Fruit fly (Drosophila melanogaster): ENCODE results near the gene Abl.

DNA sequence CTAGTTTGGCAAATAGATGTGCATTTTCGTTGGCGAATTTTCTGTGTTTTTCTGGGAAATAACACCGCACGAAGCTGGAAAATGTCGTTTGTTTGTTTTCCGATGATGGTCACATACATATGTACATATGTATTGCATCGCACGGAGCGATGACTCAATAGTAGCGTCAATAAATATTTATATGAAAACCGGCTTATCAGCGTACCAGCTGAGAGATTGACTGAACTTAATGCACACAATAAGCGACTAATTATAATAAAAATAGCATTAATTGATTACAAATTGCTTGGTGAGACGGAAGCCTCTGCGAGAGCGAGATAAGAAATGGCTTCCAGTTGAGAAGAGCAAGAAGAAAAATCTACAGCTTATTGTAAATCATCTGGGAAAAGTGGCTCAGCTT lies 3.2 kb downstream of the Abl start:
- TF ChIP-seq psq (GFP tag; optimal IDR thresholded peaks at IDR 0.05) (no peak), lola (GFP tag; optimal IDR thresholded peaks at IDR 0.05) (no peak), OdsH (GFP tag; optimal IDR thresholded peaks at IDR 0.05) (no peak), sv (GFP tag; optimal IDR thresholded peaks at IDR 0.05) (no peak), Rel (GFP tag; optimal IDR thresholded peaks at IDR 0.05) (no peak), Rel (tag; optimal IDR thresholded peaks at IDR 0.05) (no peak), pan (optimal IDR thresholded peaks at IDR 0.05) (no peak), h (GFP tag; optimal IDR thresholded peaks at IDR 0.05) (no peak), Vsx2 (GFP tag; optimal IDR thresholded peaks at IDR 0.05; ENCODE audit: partially characterized antibody) (no peak), Dfd (GFP tag; optimal IDR thresholded peaks at IDR 0.05) (no peak), br (GFP tag; optimal IDR thresholded peaks at IDR 0.05) (no peak), Abd-B (GFP tag; optimal IDR thresholded peaks at IDR 0.05) (no peak), woc (GFP tag; optimal IDR thresholded peaks at IDR 0.05) (no peak), Dif (GFP tag; optimal IDR thresholded peaks at IDR 0.05; ENCODE audit: partially characterized antibody) (no peak), usp (GFP tag; optimal IDR thresholded peaks at IDR 0.05) (no peak)

Data from whole organism, wandering third instar larva.